Fruit fly (Drosophila melanogaster): Measurements from ENCODE around the gene Dcr-1.

Dcr-1 gene

dm6 chr3R:22719607-22719949, 21.3 kb downstream of the Dcr-1 start (continued):
- peak; percentile 14 for TF ChIP-seq CG12391 (tag; optimal IDR thresholded peaks at IDR 0.05)
- TF ChIP-seq CG8359 (GFP tag; optimal IDR thresholded peaks at IDR 0.05; ENCODE audit: borderline replicate concordance), result no peak
- TF ChIP-seq Ets97D (GFP tag; optimal IDR thresholded peaks at IDR 0.05), result no peak
- TF ChIP-seq CG13296 (GFP tag; optimal IDR thresholded peaks at IDR 0.05), result no peak
- TF ChIP-seq CG14441 (GFP tag; IDR thresholded peaks at IDR 0.05), result no peak
- no peak for TF ChIP-seq CG17568 (GFP tag; optimal IDR thresholded peaks at IDR 0.05)
- no peak for TF ChIP-seq zen2 (GFP tag; IDR thresholded peaks at IDR 0.05; ENCODE audit: partially characterized antibody)
- no peak for TF ChIP-seq CG16813 (GFP tag; IDR thresholded peaks at IDR 0.05; ENCODE audit: partially characterized antibody)
- no peak for TF ChIP-seq Asciz (GFP tag; optimal IDR thresholded peaks at IDR 0.05)
- peak; percentile 64 for TF ChIP-seq CG10979 (tag; optimal IDR thresholded peaks at IDR 0.05)
- TF ChIP-seq CG8290 (GFP tag; optimal IDR thresholded peaks at IDR 0.05), result no peak
- no peak for TF ChIP-seq CG8290 (tag; optimal IDR thresholded peaks at IDR 0.05)
- TF ChIP-seq Taf1 (GFP tag; IDR thresholded peaks at IDR 0.05), result no peak
- TF ChIP-seq CG13287 (GFP tag; IDR thresholded peaks at IDR 0.05; ENCODE audit: partially characterized antibody), result no peak
- no peak for TF ChIP-seq run (tag; optimal IDR thresholded peaks at IDR 0.05)
- TF ChIP-seq Abd-B (GFP tag; optimal IDR thresholded peaks at IDR 0.05), result no peak
- no peak for TF ChIP-seq Mes4 (GFP tag; optimal IDR thresholded peaks at IDR 0.05)
- no peak for TF ChIP-seq CG31224 (GFP tag; IDR thresholded peaks at IDR 0.05)
- no peak for TF ChIP-seq Bgb (GFP tag; IDR thresholded peaks at IDR 0.05; ENCODE audit: partially characterized antibody)
- TF ChIP-seq CG10654 (GFP tag; optimal IDR thresholded peaks at IDR 0.05), result no peak
- no peak for TF ChIP-seq CG11398 (GFP tag; optimal IDR thresholded peaks at IDR 0.05)
- TF ChIP-seq Aef1 (GFP tag; IDR thresholded peaks at IDR 0.05), result no peak
- peak; percentile 47 for TF ChIP-seq unpg (GFP tag; optimal IDR thresholded peaks at IDR 0.05)
- no peak for TF ChIP-seq Dek (tag; optimal IDR thresholded peaks at IDR 0.05)
- no peak for TF ChIP-seq CG32772 (GFP tag; IDR thresholded peaks at IDR 0.05)
- TF ChIP-seq nerfin-1 (tag; optimal IDR thresholded peaks at IDR 0.05), result peak; percentile 71
- no peak for TF ChIP-seq CG1792 (GFP tag; optimal IDR thresholded peaks at IDR 0.05)
- peak; percentile 20 for TF ChIP-seq Xbp1 (GFP tag; optimal IDR thresholded peaks at IDR 0.05)
- no peak for TF ChIP-seq cato (GFP tag; optimal IDR thresholded peaks at IDR 0.05; ENCODE audit: borderline replicate concordance)
- TF ChIP-seq CG9609 (GFP tag; optimal IDR thresholded peaks at IDR 0.05), result no peak
- no peak for TF ChIP-seq salm (tag; optimal IDR thresholded peaks at IDR 0.05)
- no peak for TF ChIP-seq CG7963 (GFP tag; IDR thresholded peaks at IDR 0.05; ENCODE audit: partially characterized antibody)
- no peak for TF ChIP-seq Neu2 (GFP tag; optimal IDR thresholded peaks at IDR 0.05; ENCODE audit: borderline replicate concordance)
- TF ChIP-seq CG15601 (tag; optimal IDR thresholded peaks at IDR 0.05), result no peak
- TF ChIP-seq Scr (GFP tag; IDR thresholded peaks at IDR 0.05; ENCODE audit: partially characterized antibody), result no peak
- peak; percentile 37 for TF ChIP-seq trem (tag; optimal IDR thresholded peaks at IDR 0.05)
- no peak for TF ChIP-seq pho (GFP tag; optimal IDR thresholded peaks at IDR 0.05)
- no peak for TF ChIP-seq disco-r (GFP tag; optimal IDR thresholded peaks at IDR 0.05)
- TF ChIP-seq CG31441 (GFP tag; IDR thresholded peaks at IDR 0.05), result peak; percentile 44; the same call in 1 of the 2 replicates
- no peak for TF ChIP-seq chinmo (GFP tag; IDR thresholded peaks at IDR 0.05; ENCODE audit: partially characterized antibody)
- TF ChIP-seq BtbVII (GFP tag; optimal IDR thresholded peaks at IDR 0.05), result no peak
- TF ChIP-seq row (GFP tag; IDR thresholded peaks at IDR 0.05), result peak; percentile 68
- peak; percentile 60 for TF ChIP-seq Xrp1 (GFP tag; IDR thresholded peaks at IDR 0.05)
- TF ChIP-seq CG8478 (optimal IDR thresholded peaks at IDR 0.05), result no peak
- 0 out of 2 replicates have a peak, but pooled peaks have one; percentile 30 for TF ChIP-seq Ptx1 (GFP tag; IDR thresholded peaks at IDR 0.05)
- TF ChIP-seq HLH54F (GFP tag; optimal IDR thresholded peaks at IDR 0.05), result no peak
- no peak for TF ChIP-seq B-H2 (GFP tag; optimal IDR thresholded peaks at IDR 0.05)
- no peak for TF ChIP-seq CG12942 (GFP tag; optimal IDR thresholded peaks at IDR 0.05)
- no peak for TF ChIP-seq ap (GFP tag; IDR thresholded peaks at IDR 0.05)
- TF ChIP-seq Sry-β (GFP tag; optimal IDR thresholded peaks at IDR 0.05), result no peak
- peak; percentile 31 for TF ChIP-seq Ssrp (tag; optimal IDR thresholded peaks at IDR 0.05)
- TF ChIP-seq z (GFP tag; IDR thresholded peaks at IDR 0.05), result no peak
